Fruit fly (Drosophila melanogaster): Measurements from ENCODE around the gene CG9004.
A peak's percentile ranks its signal among the peaks of the same experiment; 100 is the strongest.

CG9004 gene

DNA sequence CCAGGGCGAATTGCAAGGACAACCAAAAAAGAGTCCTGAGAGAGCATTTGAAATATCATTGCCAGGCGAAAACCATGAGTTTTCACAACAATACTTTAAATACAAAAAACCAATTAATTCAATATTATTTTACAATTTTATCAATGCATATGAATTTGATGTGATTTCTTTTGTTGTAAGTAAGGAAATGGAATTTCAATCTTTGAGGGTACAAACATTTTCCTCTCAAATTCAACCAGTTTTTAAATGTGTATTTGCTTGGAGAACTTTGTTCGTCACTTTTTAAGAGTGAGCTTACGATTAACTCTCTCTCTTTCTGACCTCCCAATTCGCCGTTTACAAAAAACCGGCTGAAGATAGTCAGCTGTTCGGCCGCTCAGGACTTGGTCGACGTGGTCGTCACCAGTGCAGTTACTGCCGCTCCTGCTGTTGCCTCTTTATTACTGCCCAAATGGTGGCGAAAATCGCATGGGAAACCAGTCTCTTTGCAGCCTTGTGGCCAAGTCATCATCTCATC lies 38.1 kb downstream of the CG9004 start (continued):
- peak; percentile 10 for TF ChIP-seq Deaf1 (tag; optimal IDR thresholded peaks at IDR 0.05)
- no peak for TF ChIP-seq Dfd (GFP tag; optimal IDR thresholded peaks at IDR 0.05)
- no peak for TF ChIP-seq Dek (tag; optimal IDR thresholded peaks at IDR 0.05)
- no peak for TF ChIP-seq Taf1 (GFP tag; IDR thresholded peaks at IDR 0.05)
- peak; percentile 35 for TF ChIP-seq bcd (GFP tag; optimal IDR thresholded peaks at IDR 0.05)
- no peak for TF ChIP-seq zen (tag; optimal IDR thresholded peaks at IDR 0.05)
- no peak for TF ChIP-seq CG12942 (GFP tag; optimal IDR thresholded peaks at IDR 0.05)
- TF ChIP-seq CG32767 (GFP tag; IDR thresholded peaks at IDR 0.05): no peak
- TF ChIP-seq Hr39 (optimal IDR thresholded peaks at IDR 0.05): no peak
- no peak for TF ChIP-seq CG11398 (GFP tag; optimal IDR thresholded peaks at IDR 0.05)
- peak; percentile 4 for TF ChIP-seq Oli (tag; optimal IDR thresholded peaks at IDR 0.05)
- no peak for TF ChIP-seq bowl (GFP tag; IDR thresholded peaks at IDR 0.05)
- no peak for TF ChIP-seq jigr1 (GFP tag; IDR thresholded peaks at IDR 0.05)
- TF ChIP-seq C15 (GFP tag; IDR thresholded peaks at IDR 0.05): 0 out of 3 replicates have a peak, but pooled peaks have one; percentile 10
- 0 out of 2 replicates have a peak, but pooled peaks have one; percentile 18 for TF ChIP-seq ttk (GFP tag; IDR thresholded peaks at IDR 0.05)
- TF ChIP-seq tna (GFP tag; IDR thresholded peaks at IDR 0.05; ENCODE audit: partially characterized antibody): no peak
- TF ChIP-seq B-H2 (GFP tag; optimal IDR thresholded peaks at IDR 0.05): peak; percentile 40
- TF ChIP-seq YL-1 (GFP tag; optimal IDR thresholded peaks at IDR 0.05): no peak
- no peak for TF ChIP-seq CG3995 (GFP tag; optimal IDR thresholded peaks at IDR 0.05)
- TF ChIP-seq hkb (optimal IDR thresholded peaks at IDR 0.05): no peak
- peak; percentile 48; the same call in 1 of the 2 replicates for TF ChIP-seq hkb (GFP tag; IDR thresholded peaks at IDR 0.05)
- peak in 1 of 2 experiments; percentile 19 for TF ChIP-seq Pdp1 (GFP tag; optimal IDR thresholded peaks at IDR 0.05)
- TF ChIP-seq CG12391 (tag; optimal IDR thresholded peaks at IDR 0.05): peak; percentile 41
- no peak for TF ChIP-seq bab2 (GFP tag; optimal IDR thresholded peaks at IDR 0.05)
- no peak for TF ChIP-seq CG7271 (tag; optimal IDR thresholded peaks at IDR 0.05)
- TF ChIP-seq CG13424 (tag; optimal IDR thresholded peaks at IDR 0.05): peak; percentile 72
- no peak for TF ChIP-seq cas (GFP tag; IDR thresholded peaks at IDR 0.05)
- TF ChIP-seq CG8924 (tag; optimal IDR thresholded peaks at IDR 0.05): peak; percentile 42
- peak; percentile 43 for TF ChIP-seq CG12769 (tag; optimal IDR thresholded peaks at IDR 0.05)
- no peak for TF ChIP-seq fu2 (GFP tag; optimal IDR thresholded peaks at IDR 0.05)
- TF ChIP-seq Drgx (GFP tag; IDR thresholded peaks at IDR 0.05): peak; percentile 44; the same call in 1 of the 2 replicates
- peak; percentile 48 for TF ChIP-seq BtbVII (GFP tag; optimal IDR thresholded peaks at IDR 0.05)
- TF ChIP-seq phol (tag; optimal IDR thresholded peaks at IDR 0.05): peak; percentile 20
- no peak for TF ChIP-seq CG7357 (GFP tag; IDR thresholded peaks at IDR 0.05)
- no peak for TF ChIP-seq ara (GFP tag; IDR thresholded peaks at IDR 0.05)
- no peak for TF ChIP-seq CG8765 (GFP tag; IDR thresholded peaks at IDR 0.05)
- TF ChIP-seq Gug (GFP tag; IDR thresholded peaks at IDR 0.05): no peak
- peak; percentile 52 for TF ChIP-seq ind (GFP tag; optimal IDR thresholded peaks at IDR 0.05)
- TF ChIP-seq CG13296 (GFP tag; optimal IDR thresholded peaks at IDR 0.05): peak; percentile 51
- peak; percentile 44 for TF ChIP-seq CG6683 (GFP tag; optimal IDR thresholded peaks at IDR 0.05)
- TF ChIP-seq CG15514 (GFP tag; optimal IDR thresholded peaks at IDR 0.05): peak; percentile 38
- peak; percentile 60 for TF ChIP-seq slbo (GFP tag; IDR thresholded peaks at IDR 0.05)
- no peak for TF ChIP-seq CG15601 (tag; optimal IDR thresholded peaks at IDR 0.05)
- TF ChIP-seq croc (GFP tag; conservative IDR thresholded peaks at IDR 0.05): no peak
- peak; percentile 18 for TF ChIP-seq Fer2 (tag; optimal IDR thresholded peaks at IDR 0.05)
- no peak for TF ChIP-seq CG10565 (GFP tag; optimal IDR thresholded peaks at IDR 0.05)
- peak; percentile 77 for TF ChIP-seq Fer1 (GFP tag; optimal IDR thresholded peaks at IDR 0.05)
- no peak for TF ChIP-seq nau (GFP tag; optimal IDR thresholded peaks at IDR 0.05)
- TF ChIP-seq Hr51 (GFP tag; optimal IDR thresholded peaks at IDR 0.05): peak in 1 of 2 experiments; percentile 59
- no peak for TF ChIP-seq nerfin-2 (GFP tag; IDR thresholded peaks at IDR 0.05; ENCODE audit: partially characterized antibody)
- peak; percentile 35 for TF ChIP-seq HHEX (GFP tag; optimal IDR thresholded peaks at IDR 0.05)
